Worm (Caenorhabditis elegans) whole organism, L4 larva: Measurements from ENCODE around the gene dod-24.
A peak's percentile ranks its signal among the peaks of the same experiment; 100 is the strongest.

ENCODE experiments used
- D1046.2 ChIP-seq: fragments of 200-800 bp; sonication (Bioruptor generic); IDR thresholded peaks from 2 replicates; pipeline ENCODE4 v1.3.6; 2022; ENCODE audit warnings: missing genetic modification characterization, missing compliant biosample characterization
- F26F4.8 ChIP-seq: fragments of 200-800 bp; sonication (Bioruptor generic); conservative IDR thresholded peaks from 2 replicates; pipeline ENCODE4 v1.3.6; 2022; ENCODE audit warnings: missing genetic modification characterization, missing compliant biosample characterization
- R02D3.7 ChIP-seq: fragments of 150-350 bp; sonication (generic microtip); optimal IDR thresholded peaks from 3 replicates; lab custom pipeline; 2014; ENCODE audit warnings: missing biosample characterization, missing genetic modification characterization
- Y105C5A.15 ChIP-seq: fragments of 200-800 bp; sonication (Bioruptor generic); IDR thresholded peaks from 2 replicates; pipeline ENCODE4 v1.3.6; 2022; ENCODE audit warnings: missing genetic modification characterization, missing compliant biosample characterization
- ceh-28 ChIP-seq: fragments of 150-350 bp; optimal IDR thresholded peaks from 2 replicates; lab custom pipeline; 2014; ENCODE audit warnings: missing biosample characterization, missing genetic modification reagents, missing genetic modification characterization
- cey-2 ChIP-seq: sonication (generic microtip); optimal IDR thresholded peaks from 3 replicates; lab custom pipeline; 2017; ENCODE audit warnings: missing genetic modification characterization, mild to moderate bottlenecking, missing compliant biosample characterization, antibody characterized with exemption, borderline replicate concordance; ENCODE audit not compliant: insufficient read depth
- daf-16 ChIP-seq, 3 experiments: sonication (generic microtip); optimal IDR thresholded peaks; 2 replicates each; lab custom pipeline; 2016 to 2017; ENCODE audit warnings: missing genetic modification characterization in 3 of 3, missing genetic modification reagents in 3 of 3, mild to moderate bottlenecking in 2 of 3, missing compliant biosample characterization in 2 of 3, missing biosample characterization in 1 of 3, moderate library complexity in 1 of 3
- daf-8 ChIP-seq: fragments of 200-800 bp; sonication (Bioruptor generic); IDR thresholded peaks from 2 replicates; pipeline ENCODE4 v1.3.6; 2022; ENCODE audit warnings: missing genetic modification characterization, missing compliant biosample characterization
- dmd-6 ChIP-seq: fragments of 200-800 bp; sonication (Bioruptor generic); IDR thresholded peaks from 2 replicates; pipeline ENCODE4 v1.3.6; 2022; ENCODE audit warnings: missing genetic modification reagents, missing genetic modification characterization, missing compliant biosample characterization
- duxl-1 ChIP-seq: sonication (generic microtip); optimal IDR thresholded peaks from 2 replicates; lab custom pipeline; 2016; ENCODE audit warnings: mild to moderate bottlenecking, missing genetic modification characterization, moderate library complexity, missing compliant biosample characterization; ENCODE audit not compliant: poor library complexity
- dve-1 ChIP-seq: sonication (generic microtip); optimal IDR thresholded peaks from 2 replicates; lab custom pipeline; 2017; ENCODE audit warnings: antibody characterized with exemption, mild to moderate bottlenecking, missing genetic modification characterization, missing compliant biosample characterization; ENCODE audit not compliant: insufficient read depth
- fos-1 ChIP-seq: fragments of 150-350 bp; optimal IDR thresholded peaks from 2 replicates; lab custom pipeline; 2014; ENCODE audit warnings: missing biosample characterization, missing genetic modification characterization
- gei-8 ChIP-seq: fragments of 200-800 bp; sonication (Bioruptor generic); optimal IDR thresholded peaks from 2 replicates; lab custom pipeline; 2018; ENCODE audit warnings: mild to moderate bottlenecking, missing genetic modification characterization, missing compliant biosample characterization
- hlh-11 ChIP-seq: fragments of 200-800 bp; sonication (Bioruptor generic); optimal IDR thresholded peaks from 2 replicates; lab custom pipeline; 2018; ENCODE audit warnings: mild to moderate bottlenecking, missing genetic modification characterization, missing compliant biosample characterization
- hlh-30 ChIP-seq: sonication (generic microtip); optimal IDR thresholded peaks from 2 replicates; lab custom pipeline; 2017; ENCODE audit warnings: antibody characterized with exemption, mild to moderate bottlenecking, missing genetic modification characterization, missing compliant biosample characterization; ENCODE audit not compliant: insufficient read depth
- jun-1 ChIP-seq: fragments of 150-350 bp; optimal IDR thresholded peaks from 2 replicates; lab custom pipeline; 2014; ENCODE audit warnings: missing biosample characterization, missing genetic modification reagents, missing genetic modification characterization
- lim-7 ChIP-seq: fragments of 200-800 bp; sonication (Bioruptor generic); IDR thresholded peaks from 2 replicates; pipeline ENCODE4 v1.3.6; 2022; ENCODE audit warnings: missing genetic modification characterization, missing compliant biosample characterization
- lin-15B ChIP-seq: fragments of 150-350 bp; sonication (generic microtip); optimal IDR thresholded peaks from 3 replicates; lab custom pipeline; 2014; ENCODE audit warnings: missing biosample characterization, missing genetic modification characterization
- lin-29 ChIP-seq: fragments of 200-800 bp; sonication (Bioruptor generic); IDR thresholded peaks from 2 replicates; pipeline ENCODE4 v1.3.6; 2022; ENCODE audit warnings: missing genetic modification reagents, missing genetic modification characterization, missing compliant biosample characterization
- lin-38 ChIP-seq: fragments of 200-800 bp; sonication (Bioruptor generic); IDR thresholded peaks from 2 replicates; pipeline ENCODE4 v1.3.6; 2022; ENCODE audit warnings: missing genetic modification reagents, missing genetic modification characterization, missing compliant biosample characterization
- lsy-2 ChIP-seq, 2 experiments: fragments of 150-350 bp in 1 of 2; sonication (generic microtip) in 1 of 2; optimal IDR thresholded peaks; 2 replicates each; lab custom pipeline; 2014 to 2017; ENCODE audit warnings: missing biosample characterization in 2 of 2, missing genetic modification characterization in 2 of 2
- madf-5 ChIP-seq, 2 experiments: fragments of 200-800 bp; sonication (Bioruptor generic); IDR thresholded peaks; 2 replicates each; pipeline ENCODE4 v1.3.6; 2022; ENCODE audit warnings: missing compliant biosample characterization in 2 of 2, missing genetic modification characterization in 2 of 2
- mdl-1 ChIP-seq, 2 experiments: fragments of 150-350 bp in 1 of 2; sonication (generic microtip) in 1 of 2; optimal IDR thresholded peaks; 2 replicates each; lab custom pipeline; 2014 to 2017; ENCODE audit warnings: missing biosample characterization in 2 of 2, missing genetic modification characterization in 2 of 2
- mdt-29 ChIP-seq: fragments of 200-800 bp; sonication (Bioruptor generic); IDR thresholded peaks from 2 replicates; pipeline ENCODE4 v1.3.6; 2022; ENCODE audit warnings: missing genetic modification reagents, missing genetic modification characterization, missing compliant biosample characterization
- nhr-10 ChIP-seq: fragments of 150-350 bp; optimal IDR thresholded peaks from 2 replicates; lab custom pipeline; 2014; ENCODE audit warnings: missing biosample characterization, missing genetic modification characterization
- nhr-237 ChIP-seq: sonication (generic microtip); optimal IDR thresholded peaks from 2 replicates; lab custom pipeline; 2017; ENCODE audit warnings: missing biosample characterization, missing genetic modification characterization
- nhr-25 ChIP-seq: sonication (generic microtip); optimal IDR thresholded peaks from 2 replicates; lab custom pipeline; 2017; ENCODE audit warnings: missing genetic modification characterization, mild to moderate bottlenecking, missing compliant biosample characterization, antibody characterized with exemption, moderate library complexity, borderline replicate concordance; ENCODE audit not compliant: insufficient read depth
- nhr-28 ChIP-seq: fragments of 150-350 bp; optimal IDR thresholded peaks from 2 replicates; lab custom pipeline; 2014; ENCODE audit warnings: missing biosample characterization, missing genetic modification characterization
- nhr-42 ChIP-seq: fragments of 200-800 bp; sonication (Bioruptor generic); IDR thresholded peaks from 2 replicates; pipeline ENCODE4 v1.3.6; 2022; ENCODE audit warnings: missing genetic modification characterization, missing compliant biosample characterization
- nhr-48 ChIP-seq: sonication (generic microtip); optimal IDR thresholded peaks from 2 replicates; lab custom pipeline; 2016; ENCODE audit warnings: mild to moderate bottlenecking, missing genetic modification characterization, missing compliant biosample characterization
- nhr-6 ChIP-seq: fragments of 150-350 bp; optimal IDR thresholded peaks from 2 replicates; lab custom pipeline; 2014; ENCODE audit warnings: missing biosample characterization, missing genetic modification characterization
- nhr-76 ChIP-seq: fragments of 150-350 bp; optimal IDR thresholded peaks from 2 replicates; lab custom pipeline; 2014; ENCODE audit warnings: missing biosample characterization, missing genetic modification characterization
- nhr-77 ChIP-seq: fragments of 150-350 bp; optimal IDR thresholded peaks from 2 replicates; lab custom pipeline; 2014; ENCODE audit warnings: missing biosample characterization, missing genetic modification characterization
- pha-4 ChIP-seq, 2 experiments: fragments of 150-350 bp in 1 of 2; fragments of 200-800 bp in 1 of 2; sonication (Bioruptor generic) in 1 of 2; IDR thresholded peaks in 1 of 2; optimal IDR thresholded peaks in 1 of 2; 2 replicates each; pipeline versions ENCODE4 v1.3.6 to Lab custom; 2014 to 2022; ENCODE audit warnings: missing genetic modification characterization in 2 of 2, missing genetic modification reagents in 2 of 2, missing biosample characterization in 1 of 2, missing compliant biosample characterization in 1 of 2
- pqm-1 ChIP-seq: sonication (generic microtip); optimal IDR thresholded peaks from 2 replicates; lab custom pipeline; 2017; ENCODE audit warnings: missing biosample characterization, missing genetic modification characterization
- rbr-2 ChIP-seq: sonication (generic microtip); optimal IDR thresholded peaks from 2 replicates; lab custom pipeline; 2016; ENCODE audit warnings: missing genotype, missing genetic modification characterization, missing compliant biosample characterization
- snpc-1.2 ChIP-seq: fragments of 200-800 bp; sonication (Bioruptor generic); IDR thresholded peaks from 2 replicates; pipeline ENCODE4 v1.3.6; 2022; ENCODE audit warnings: missing genetic modification reagents, missing genetic modification characterization, missing compliant biosample characterization
- spr-3 ChIP-seq: fragments of 200-800 bp; sonication (Bioruptor generic); optimal IDR thresholded peaks from 2 replicates; lab custom pipeline; 2018; ENCODE audit warnings: mild to moderate bottlenecking, missing genetic modification characterization, missing compliant biosample characterization
- tag-97 ChIP-seq: fragments of 200-800 bp; sonication (Bioruptor generic); IDR thresholded peaks from 2 replicates; pipeline ENCODE4 v1.3.6; 2022; ENCODE audit warnings: missing genetic modification characterization, missing compliant biosample characterization
- unc-130 ChIP-seq: sonication (generic microtip); optimal IDR thresholded peaks from 2 replicates; lab custom pipeline; 2016; ENCODE audit warnings: missing genetic modification reagents, missing genetic modification characterization, missing compliant biosample characterization
- unc-62 ChIP-seq, 3 experiments: fragments of 150-350 bp in 1 of 3; sonication (generic microtip); optimal IDR thresholded peaks in 2 of 3; peaks in 1 of 3; 1 replicate in 1 of 3; 2 replicates in 2 of 3; lab custom pipeline; 2014 to 2017; ENCODE audit warnings: missing biosample characterization in 3 of 3, missing genetic modification characterization in 3 of 3, missing genetic modification reagents in 3 of 3, missing genotype in 1 of 3
- zfp-2 ChIP-seq: sonication (generic microtip); optimal IDR thresholded peaks from 2 replicates; lab custom pipeline; 2016; ENCODE audit warnings: mild to moderate bottlenecking, missing genetic modification characterization, missing compliant biosample characterization
- zip-11 ChIP-seq: fragments of 200-800 bp; sonication (Bioruptor generic); IDR thresholded peaks from 2 replicates; pipeline ENCODE4 v1.3.6; 2022; ENCODE audit warnings: missing genetic modification characterization, missing compliant biosample characterization
- zip-2 ChIP-seq: fragments of 150-350 bp; optimal IDR thresholded peaks from 2 replicates; lab custom pipeline; 2014; ENCODE audit warnings: missing biosample characterization, missing genetic modification characterization
- ztf-11 ChIP-seq: fragments of 150-350 bp; optimal IDR thresholded peaks from 2 replicates; lab custom pipeline; 2014; ENCODE audit warnings: missing biosample characterization, missing genetic modification characterization
- ztf-7 ChIP-seq: fragments of 150-350 bp; optimal IDR thresholded peaks from 2 replicates; lab custom pipeline; 2014; ENCODE audit warnings: missing biosample characterization, missing genetic modification characterization

dod-24 gene

ce11 chrIV:12909871-12910270 lies 31.3 kb downstream of the dod-24 start, which contains the start of gene K08D8.4:
Gene K08D8.4, minus strand, starts transcription at chrIV:12909998.
- no peak for TF ChIP-seq unc-130 (GFP tag; lab: Kevin White, UChicago)
- no peak for TF ChIP-seq daf-16 (GFP tag; optimal IDR thresholded peaks at IDR 0.05; lab: Kevin White, UChicago)
- TF ChIP-seq daf-16 (tag; optimal IDR thresholded peaks at IDR 0.05; lab: Kevin White, UChicago), result peak; percentile 16
- TF ChIP-seq spr-3 (GFP tag; lab: Kevin White, UChicago), result no peak
- TF ChIP-seq gei-8 (GFP tag; lab: Kevin White, UChicago), result no peak
- peak; percentile 32 for TF ChIP-seq nhr-28 (tag; lab: Kevin White, UChicago)
- peak; percentile 22 for TF ChIP-seq hlh-11 (tag; lab: Kevin White, UChicago)
- peak; percentile 70 for TF ChIP-seq pqm-1 (tag; lab: Kevin White, UChicago)
- no peak for TF ChIP-seq R02D3.7 (tag; lab: Kevin White, UChicago)
- no peak for TF ChIP-seq madf-5 (GFP tag; IDR thresholded peaks at IDR 0.05; lab: Robert Waterston, UW)
- TF ChIP-seq tag-97, result no peak
- TF ChIP-seq dmd-6 (GFP tag; lab: Robert Waterston, UW), result peak; percentile 78
- TF ChIP-seq dve-1 (tag; lab: Kevin White, UChicago), result peak; percentile 15

- TF ChIP-seq dmd-6 (GFP tag; lab: Robert Waterston, UW) (peak; percentile 82), cey-2 (tag; lab: Kevin White, UChicago) (no peak), dve-1 (tag; lab: Kevin White, UChicago) (peak; percentile 50), fos-1 (tag; lab: Kevin White, UChicago) (no peak), hlh-30 (tag; lab: Kevin White, UChicago) (peak; percentile 34), duxl-1 (tag; lab: Kevin White, UChicago) (no peak), nhr-77 (tag; lab: Kevin White, UChicago) (peak; percentile 36), nhr-48 (no peak), mdt-29 (GFP tag; lab: Robert Waterston, UW) (no peak), nhr-42 (GFP tag; lab: Robert Waterston, UW) (no peak), mdl-1 (tag; optimal IDR thresholded peaks at IDR 0.05; lab: Kevin White, UChicago) (no peak), zfp-2 (tag; lab: Kevin White, UChicago) (no peak), ztf-7 (tag; lab: Kevin White, UChicago) (no peak), nhr-6 (tag; lab: Kevin White, UChicago) (no peak), Y105C5A.15 (GFP tag; lab: Robert Waterston, UW) (no peak), lsy-2 (tag; optimal IDR thresholded peaks at IDR 0.05; lab: Kevin White, UChicago) (no peak), lin-38 (GFP tag; lab: Robert Waterston, UW) (no peak), pha-4 (GFP tag; IDR thresholded peaks at IDR 0.05; lab: Robert Waterston, UW) (no peak), pha-4 (tag; optimal IDR thresholded peaks at IDR 0.05; lab: Kevin White, UChicago) (no peak), jun-1 (tag; lab: Kevin White, UChicago) (no peak), lim-7 (GFP tag; lab: Robert Waterston, UW) (no peak), nhr-237 (tag; lab: Kevin White, UChicago) (no peak), tag-97 (no peak), zip-11 (no peak), daf-16 (GFP tag; optimal IDR thresholded peaks at IDR 0.05; lab: Kevin White, UChicago) (no peak), daf-16 (tag; optimal IDR thresholded peaks at IDR 0.05; lab: Kevin White, UChicago) (peak; percentile 78), zip-2 (tag; lab: Kevin White, UChicago) (no peak), snpc-1.2 (GFP tag; lab: Robert Waterston, UW) (no peak), F26F4.8 (GFP tag; lab: Robert Waterston, UW) (no peak), rbr-2 (tag; lab: Kevin White, UChicago) (no peak), lin-29 (GFP tag; lab: Robert Waterston, UW) (no peak), ceh-28 (tag; lab: Kevin White, UChicago) (no peak), pqm-1 (tag; lab: Kevin White, UChicago) (peak; percentile 92), nhr-10 (no peak), ztf-11 (tag; lab: Kevin White, UChicago) (no peak), nhr-25 (tag; lab: Kevin White, UChicago) (no peak), daf-8 (no peak), unc-62 (GFP tag; optimal IDR thresholded peaks at IDR 0.05 in 1 of 2; lab: Kevin White, UChicago) (no peak), unc-62 (tag; optimal IDR thresholded peaks at IDR 0.05; lab: Kevin White, UChicago) (no peak), D1046.2 (GFP tag; lab: Robert Waterston, UW) (no peak), gei-8 (GFP tag; lab: Kevin White, UChicago) (no peak), nhr-76 (tag; lab: Kevin White, UChicago) (no peak), lin-15B (tag; lab: Kevin White, UChicago) (no peak), unc-130 (GFP tag; lab: Kevin White, UChicago) (no peak), hlh-11 (tag; lab: Kevin White, UChicago) (peak; percentile 41)
Measured at ce11 chrIV:12906529-12906928, 34.6 kb downstream of the dod-24 start, which contains the start of gene K08D8.3. Gene K08D8.3, minus strand, starts transcription at chrIV:12906659.
